Worm (Caenorhabditis elegans) whole organism, late embryonic: ENCODE measurements around the gene ZK637.14.

Source experiments
- C08G9.2 ChIP-seq: sonication (generic microtip); optimal IDR thresholded peaks from 2 replicates; lab custom pipeline; 2016; ENCODE audit warnings: mild to moderate bottlenecking, missing genetic modification characterization, moderate library complexity, missing compliant biosample characterization
- F13H6.1 ChIP-seq: sonication (generic microtip); optimal IDR thresholded peaks from 2 replicates; lab custom pipeline; 2016; ENCODE audit warnings: missing genetic modification characterization, missing compliant biosample characterization
- K09A11.1 ChIP-seq: sonication (generic microtip); optimal IDR thresholded peaks from 2 replicates; lab custom pipeline; 2017; ENCODE audit warnings: antibody characterized with exemption, mild to moderate bottlenecking, missing genetic modification characterization, missing compliant biosample characterization; ENCODE audit not compliant: insufficient read depth
- T23F11.4 ChIP-seq: fragments of 200-800 bp; sonication (Bioruptor generic); optimal IDR thresholded peaks from 2 replicates; lab custom pipeline; 2018; ENCODE audit warnings: mild to moderate bottlenecking, missing genetic modification characterization, missing compliant biosample characterization
- ahr-1 ChIP-seq: sonication (generic microtip); optimal IDR thresholded peaks from 2 replicates; lab custom pipeline; 2016; ENCODE audit warnings: missing genetic modification characterization, missing compliant biosample characterization
- ama-1 ChIP-seq: fragments of 150-350 bp; optimal IDR thresholded peaks from 2 replicates; lab custom pipeline; 2014
- ceh-14 ChIP-seq: sonication (generic microtip); optimal IDR thresholded peaks from 2 replicates; lab custom pipeline; 2016; ENCODE audit warnings: missing genotype, missing genetic modification characterization, missing compliant biosample characterization
- ceh-19 ChIP-seq: fragments of 200-800 bp; sonication (Bioruptor generic); optimal IDR thresholded peaks from 2 replicates; lab custom pipeline; 2018; ENCODE audit warnings: mild to moderate bottlenecking, missing genetic modification characterization, missing compliant biosample characterization
- ceh-2 ChIP-seq: sonication (generic microtip); optimal IDR thresholded peaks from 2 replicates; lab custom pipeline; 2016; ENCODE audit warnings: missing genotype, missing genetic modification characterization, missing compliant biosample characterization
- ceh-24 ChIP-seq: sonication (generic microtip); optimal IDR thresholded peaks from 2 replicates; lab custom pipeline; 2016; ENCODE audit warnings: mild to moderate bottlenecking, missing genetic modification characterization, missing compliant biosample characterization
- ceh-31 ChIP-seq: sonication (generic microtip); optimal IDR thresholded peaks from 2 replicates; lab custom pipeline; 2016; ENCODE audit warnings: missing genetic modification characterization, missing compliant biosample characterization
- ceh-34 ChIP-seq: sonication (generic microtip); optimal IDR thresholded peaks from 2 replicates; lab custom pipeline; 2016; ENCODE audit warnings: mild to moderate bottlenecking, missing genetic modification characterization, missing compliant biosample characterization
- ceh-45 ChIP-seq: fragments of 200-800 bp; sonication (Bioruptor generic); IDR thresholded peaks from 2 replicates; pipeline ENCODE4 v1.3.6; 2022; ENCODE audit warnings: missing genetic modification reagents, missing genetic modification characterization, missing compliant biosample characterization
- dmd-4 ChIP-seq: sonication (generic microtip); optimal IDR thresholded peaks from 2 replicates; lab custom pipeline; 2016; ENCODE audit warnings: borderline replicate concordance, missing genetic modification characterization, missing compliant biosample characterization
- dve-1 ChIP-seq: sonication (generic microtip); optimal IDR thresholded peaks from 2 replicates; lab custom pipeline; 2017; ENCODE audit warnings: antibody characterized with exemption, mild to moderate bottlenecking, missing genetic modification characterization, missing compliant biosample characterization
- elt-2 ChIP-seq: sonication (generic microtip); optimal IDR thresholded peaks from 2 replicates; lab custom pipeline; 2016; ENCODE audit warnings: missing genetic modification reagents, missing genetic modification characterization, missing compliant biosample characterization
- elt-4 ChIP-seq: sonication (generic microtip); optimal IDR thresholded peaks from 2 replicates; lab custom pipeline; 2016; ENCODE audit warnings: missing genetic modification characterization, missing compliant biosample characterization
- eyg-1 ChIP-seq: sonication (generic microtip); optimal IDR thresholded peaks from 2 replicates; lab custom pipeline; 2016; ENCODE audit warnings: missing genotype, missing genetic modification characterization, missing compliant biosample characterization
- fkh-10 ChIP-seq: fragments of 150-350 bp; optimal IDR thresholded peaks from 2 replicates; lab custom pipeline; 2014; ENCODE audit warnings: missing biosample characterization, missing genetic modification reagents, missing genetic modification characterization
- fkh-6 ChIP-seq: sonication (generic microtip); optimal IDR thresholded peaks from 2 replicates; lab custom pipeline; 2016; ENCODE audit warnings: missing genetic modification characterization, missing compliant biosample characterization
- hlh-15 ChIP-seq: sonication (generic microtip); optimal IDR thresholded peaks from 2 replicates; lab custom pipeline; 2016; ENCODE audit warnings: missing genetic modification characterization, missing compliant biosample characterization
- lim-6 ChIP-seq: sonication (generic microtip); optimal IDR thresholded peaks from 2 replicates; lab custom pipeline; 2016; ENCODE audit warnings: missing genetic modification characterization, missing compliant biosample characterization
- mec-3 ChIP-seq: sonication (generic microtip); optimal IDR thresholded peaks from 2 replicates; lab custom pipeline; 2016; ENCODE audit warnings: borderline replicate concordance, missing genetic modification characterization, missing compliant biosample characterization
- nfya-1 ChIP-seq: sonication (generic microtip); optimal IDR thresholded peaks from 2 replicates; lab custom pipeline; 2017; ENCODE audit warnings: missing genetic modification characterization, mild to moderate bottlenecking, missing compliant biosample characterization, antibody characterized with exemption, moderate library complexity
- nhr-11 ChIP-seq: fragments of 150-350 bp; optimal IDR thresholded peaks from 2 replicates; lab custom pipeline; 2014; ENCODE audit warnings: missing biosample characterization, missing genetic modification characterization
- nhr-232 ChIP-seq: sonication (generic microtip); optimal IDR thresholded peaks from 2 replicates; lab custom pipeline; 2016; ENCODE audit warnings: missing genetic modification characterization, missing compliant biosample characterization
- odd-2 ChIP-seq: sonication (generic microtip); optimal IDR thresholded peaks from 2 replicates; lab custom pipeline; 2017; ENCODE audit warnings: antibody characterized with exemption, mild to moderate bottlenecking, missing genetic modification characterization, missing compliant biosample characterization
- pax-1 ChIP-seq: fragments of 150-350 bp; optimal IDR thresholded peaks from 2 replicates; lab custom pipeline; 2014; ENCODE audit warnings: missing biosample characterization, missing genetic modification characterization
- pha-2 ChIP-seq: sonication (generic microtip); optimal IDR thresholded peaks from 2 replicates; lab custom pipeline; 2017; ENCODE audit warnings: mild to moderate bottlenecking, missing genetic modification characterization, missing compliant biosample characterization
- pqm-1 ChIP-seq: sonication (generic microtip); optimal IDR thresholded peaks from 2 replicates; lab custom pipeline; 2016; ENCODE audit warnings: missing genetic modification characterization, missing compliant biosample characterization
- pros-1 ChIP-seq: fragments of 150-350 bp; optimal IDR thresholded peaks from 2 replicates; lab custom pipeline; 2014; ENCODE audit warnings: missing biosample characterization, missing genetic modification reagents, missing genetic modification characterization
- ref-2 ChIP-seq: sonication (generic microtip); optimal IDR thresholded peaks from 2 replicates; lab custom pipeline; 2016; ENCODE audit warnings: missing genetic modification characterization, missing compliant biosample characterization
- rnt-1 ChIP-seq: sonication (generic microtip); optimal IDR thresholded peaks from 2 replicates; lab custom pipeline; 2016; ENCODE audit warnings: missing genetic modification characterization, missing compliant biosample characterization
- sox-2 ChIP-seq: fragments of 200-800 bp; sonication (Bioruptor generic); IDR thresholded peaks from 2 replicates; pipeline ENCODE4 v1.3.6; 2022; ENCODE audit warnings: missing genetic modification reagents, missing genetic modification characterization, missing compliant biosample characterization
- sox-4 ChIP-seq: sonication (generic microtip); optimal IDR thresholded peaks from 2 replicates; lab custom pipeline; 2017; ENCODE audit warnings: mild to moderate bottlenecking, missing genetic modification characterization, inconsistent platforms, missing compliant biosample characterization
- tbx-2 ChIP-seq: sonication (generic microtip); optimal IDR thresholded peaks from 2 replicates; lab custom pipeline; 2016; ENCODE audit warnings: missing genetic modification characterization, missing compliant biosample characterization
- tbx-7 ChIP-seq: sonication (generic microtip); optimal IDR thresholded peaks from 2 replicates; lab custom pipeline; 2016; ENCODE audit warnings: missing genotype, missing genetic modification characterization, missing compliant biosample characterization
- ttx-3 ChIP-seq: sonication (generic microtip); optimal IDR thresholded peaks from 2 replicates; lab custom pipeline; 2016; ENCODE audit warnings: missing genetic modification reagents, missing genetic modification characterization, missing compliant biosample characterization
- unc-3 ChIP-seq, 2 experiments: fragments of 200-800 bp in 1 of 2; sonication (Bioruptor generic) in 1 of 2; sonication (generic microtip) in 1 of 2; conservative IDR thresholded peaks in 1 of 2; optimal IDR thresholded peaks in 1 of 2; 2 replicates each; pipeline versions ENCODE4 v1.3.6 to Lab custom; 2016 to 2022; ENCODE audit warnings: missing compliant biosample characterization in 2 of 2, missing genetic modification characterization in 2 of 2, missing genetic modification reagents in 1 of 2
- zip-5 ChIP-seq: sonication (generic microtip); optimal IDR thresholded peaks from 2 replicates; lab custom pipeline; 2016; ENCODE audit warnings: missing genetic modification characterization, missing compliant biosample characterization
- ztf-16 ChIP-seq: sonication (generic microtip); optimal IDR thresholded peaks from 2 replicates; lab custom pipeline; 2017; ENCODE audit warnings: missing genetic modification characterization, missing compliant biosample characterization

Gene ZK637.14

DNA sequence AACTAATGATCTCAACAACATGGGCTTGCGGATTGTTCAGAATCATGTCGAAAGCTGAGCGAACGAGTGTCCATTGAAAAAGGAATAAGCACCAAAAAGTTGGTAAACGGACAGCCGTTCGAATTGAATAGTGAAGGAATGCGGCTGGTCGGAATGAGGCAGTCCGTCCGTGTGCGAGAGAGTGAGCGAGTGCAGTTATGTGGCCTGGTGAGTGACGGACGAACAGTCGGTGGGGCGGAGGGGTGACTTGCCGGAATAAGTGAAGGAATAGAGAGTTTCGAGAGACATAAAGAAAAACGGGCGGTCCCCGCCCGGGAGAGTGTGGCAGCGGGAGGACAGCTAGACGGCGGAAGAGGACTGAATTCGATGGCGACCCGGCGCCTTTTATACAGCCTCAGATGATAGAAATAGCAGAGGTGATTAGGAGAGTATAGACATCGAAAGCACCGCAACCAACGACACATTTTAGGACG lies 23.6 kb downstream of the ZK637.14 start (continued):
- TF ChIP-seq F13H6.1 (tag; lab: Kevin White, UChicago) (peak; percentile 41), mec-3 (tag; lab: Kevin White, UChicago) (peak; percentile 6), nfya-1 (tag; lab: Kevin White, UChicago) (peak; percentile 15), ceh-2 (tag; lab: Kevin White, UChicago) (no peak), elt-4 (tag; lab: Kevin White, UChicago) (no peak), tbx-7 (tag; lab: Kevin White, UChicago) (no peak), odd-2 (tag; lab: Kevin White, UChicago) (no peak), lim-6 (tag; lab: Kevin White, UChicago) (no peak), ahr-1 (tag; lab: Kevin White, UChicago) (no peak), eyg-1 (tag; lab: Kevin White, UChicago) (peak; percentile 43), elt-2 (tag; lab: Kevin White, UChicago) (no peak), ceh-24 (tag; lab: Kevin White, UChicago) (no peak), nhr-232 (tag; lab: Kevin White, UChicago) (no peak), fkh-10 (GFP tag; lab: Kevin White, UChicago) (no peak), ref-2 (peak; percentile 73), zip-5 (tag; lab: Kevin White, UChicago) (no peak), ceh-14 (tag; lab: Kevin White, UChicago) (peak; percentile 64), hlh-15 (tag; lab: Kevin White, UChicago) (no peak), ceh-19 (GFP tag; lab: Kevin White, UChicago) (no peak), ceh-31 (peak; percentile 68), dmd-4 (peak; percentile 65), dve-1 (no peak), ttx-3 (tag; lab: Kevin White, UChicago) (no peak), ztf-16 (tag; lab: Kevin White, UChicago) (no peak), pqm-1 (no peak), rnt-1 (peak; percentile 78), sox-2 (GFP tag; lab: Robert Waterston, UW) (no peak), ceh-45 (GFP tag; lab: Robert Waterston, UW) (no peak), C08G9.2 (peak; percentile 36), ama-1 (lab: Kevin White, UChicago) (peak; percentile 13), nhr-11 (tag; lab: Kevin White, UChicago) (no peak), tbx-2 (tag; lab: Kevin White, UChicago) (peak; percentile 73), sox-4 (tag; lab: Kevin White, UChicago) (no peak), unc-3 (GFP tag; conservative IDR thresholded peaks at IDR 0.05; lab: Robert Waterston, UW) (no peak), unc-3 (tag; optimal IDR thresholded peaks at IDR 0.05; lab: Kevin White, UChicago) (no peak), ceh-34 (tag; lab: Kevin White, UChicago) (peak; percentile 72), pros-1 (tag; lab: Kevin White, UChicago) (no peak), fkh-6 (tag; lab: Kevin White, UChicago) (peak; percentile 3), pax-1 (no peak), K09A11.1 (tag; lab: Kevin White, UChicago) (no peak)

DNA sequence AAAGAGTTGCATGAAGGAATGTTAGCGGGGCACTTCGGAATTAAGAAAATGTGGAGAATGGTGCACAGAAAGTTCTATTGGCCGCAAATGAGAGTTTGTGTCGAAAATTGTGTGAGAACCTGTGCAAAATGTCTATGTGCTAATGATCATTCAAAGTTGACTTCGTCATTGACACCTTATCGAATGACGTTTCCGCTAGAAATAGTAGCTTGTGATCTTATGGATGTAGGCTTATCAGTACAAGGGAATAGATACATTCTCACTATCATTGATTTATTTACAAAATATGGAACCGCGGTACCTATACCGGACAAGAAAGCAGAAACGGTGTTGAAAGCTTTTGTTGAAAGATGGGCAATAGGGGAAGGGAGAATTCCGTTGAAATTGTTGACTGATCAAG lies 30.5 kb downstream of the ZK637.14 start:
- TF ChIP-seq T23F11.4 (GFP tag; lab: Kevin White, UChicago) (no peak), pha-2 (tag; lab: Kevin White, UChicago) (no peak), pqm-1 (no peak)
- TF ChIP-seq, all 69 proteins: peak for 0
